Fruit fly (Drosophila melanogaster): ENCODE measurements around the gene CG7910.
A peak's percentile ranks its signal among the peaks of the same experiment; 100 is the strongest.

Gene CG7910

DNA sequence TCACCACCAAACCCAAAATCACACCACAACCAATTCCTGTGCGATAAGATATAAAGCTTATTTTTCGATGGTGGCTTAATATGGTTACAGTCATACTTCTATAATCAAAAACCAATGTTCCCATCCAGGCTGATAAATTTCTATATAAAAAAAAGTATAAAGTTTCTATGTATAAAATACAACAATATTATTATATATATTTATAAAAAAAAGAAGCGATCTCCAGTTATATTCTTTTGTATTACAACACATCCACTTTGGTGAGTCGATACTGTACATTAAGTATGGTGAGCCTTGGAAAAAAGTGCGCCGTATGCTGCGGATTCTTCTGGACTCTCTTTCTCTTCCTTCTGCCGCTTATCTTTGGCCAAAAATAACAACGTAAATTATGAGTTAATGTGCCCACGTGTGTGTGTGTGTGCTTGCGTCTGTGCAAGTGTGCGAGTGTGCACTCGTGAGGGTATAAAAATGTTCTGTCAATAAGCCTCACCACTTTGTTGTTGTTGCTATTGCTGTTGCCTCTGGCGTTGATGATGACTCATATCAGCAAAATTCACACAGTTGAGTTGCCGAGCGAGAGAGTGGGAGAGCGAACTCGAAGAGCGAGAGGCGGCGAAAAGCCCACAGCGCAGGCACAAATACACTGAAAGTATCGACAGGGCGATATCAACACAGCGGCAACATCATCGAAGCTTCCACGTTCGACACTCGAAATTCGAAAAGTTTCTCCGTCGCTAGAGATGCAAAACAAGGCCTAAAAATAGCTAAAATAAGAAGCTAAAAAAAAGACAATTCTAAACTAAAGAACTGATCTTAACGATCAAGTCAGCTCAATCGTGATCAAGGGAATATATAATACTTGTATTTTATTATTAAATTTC is 32.6 kb downstream of the CG7910 start:
- TF ChIP-seq CG32264 (GFP tag; optimal IDR thresholded peaks at IDR 0.05) (peak; percentile 36), Abd-B (GFP tag; optimal IDR thresholded peaks at IDR 0.05) (no peak), Mio (GFP tag; optimal IDR thresholded peaks at IDR 0.05) (peak; percentile 35), Sp1 (GFP tag; optimal IDR thresholded peaks at IDR 0.05) (peak; percentile 95), Hnf4 (GFP tag; optimal IDR thresholded peaks at IDR 0.05) (peak; percentile 62), brk (GFP tag; optimal IDR thresholded peaks at IDR 0.05) (peak; percentile 77), N (GFP tag; optimal IDR thresholded peaks at IDR 0.05) (no peak), Hr83 (GFP tag; optimal IDR thresholded peaks at IDR 0.05; ENCODE audit: poor library complexity, severe bottlenecking) (peak; percentile 77), fru (GFP tag; optimal IDR thresholded peaks at IDR 0.05) (peak; percentile 87), dmrt93B (GFP tag; optimal IDR thresholded peaks at IDR 0.05) (peak; percentile 74), foxo (GFP tag; optimal IDR thresholded peaks at IDR 0.05) (peak in 1 of 2 experiments; percentile 88), woc (GFP tag; optimal IDR thresholded peaks at IDR 0.05) (peak; percentile 41), lola (GFP tag; optimal IDR thresholded peaks at IDR 0.05) (no peak), Jra (GFP tag; optimal IDR thresholded peaks at IDR 0.05) (peak; percentile 95), usp (GFP tag; optimal IDR thresholded peaks at IDR 0.05) (no peak), ey (GFP tag; optimal IDR thresholded peaks at IDR 0.05) (peak; percentile 48), dsf (GFP tag; optimal IDR thresholded peaks at IDR 0.05; ENCODE audit: borderline replicate concordance) (peak; percentile 44), psq (GFP tag; optimal IDR thresholded peaks at IDR 0.05) (peak; percentile 95), dl (GFP tag; optimal IDR thresholded peaks at IDR 0.05; ENCODE audit: insufficient read depth in 1 of 2, partially characterized antibody in 2 of 2) (peak; percentile 78 to 90), GATAd (GFP tag; optimal IDR thresholded peaks at IDR 0.05) (no peak), Dfd (GFP tag; optimal IDR thresholded peaks at IDR 0.05) (no peak), sage (GFP tag; optimal IDR thresholded peaks at IDR 0.05) (peak; percentile 39), rgr (GFP tag; optimal IDR thresholded peaks at IDR 0.05) (peak; percentile 81), Dif (GFP tag; optimal IDR thresholded peaks at IDR 0.05; ENCODE audit: partially characterized antibody) (peak; percentile 85), tai (GFP tag; optimal IDR thresholded peaks at IDR 0.05) (peak; percentile 69), h (GFP tag; optimal IDR thresholded peaks at IDR 0.05) (peak; percentile 66), CG9705 (GFP tag; optimal IDR thresholded peaks at IDR 0.05) (peak; percentile 23), HLH106 (tag; optimal IDR thresholded peaks at IDR 0.05) (peak; percentile 95), br (GFP tag; optimal IDR thresholded peaks at IDR 0.05) (peak; percentile 61), Rel (GFP tag; optimal IDR thresholded peaks at IDR 0.05) (peak; percentile 59), Rel (tag; optimal IDR thresholded peaks at IDR 0.05) (peak; percentile 89), OdsH (GFP tag; optimal IDR thresholded peaks at IDR 0.05) (peak; percentile 90), Myc (optimal IDR thresholded peaks at IDR 0.05) (no peak)

DNA sequence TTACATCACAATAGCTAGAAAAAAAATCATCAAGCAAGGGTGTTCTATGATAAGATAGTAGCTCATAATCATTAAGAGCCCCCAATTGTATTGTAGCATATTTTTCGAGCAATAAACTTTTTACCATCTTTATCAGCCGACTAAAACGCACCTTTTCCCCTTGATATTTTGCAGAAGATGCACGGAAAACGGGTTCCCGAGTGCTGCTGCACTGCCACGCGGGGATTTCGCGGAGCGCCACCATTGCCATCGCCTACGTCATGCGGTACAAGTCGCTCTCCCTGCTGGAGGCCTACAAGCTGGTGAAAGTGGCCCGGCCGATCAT is 33.2 kb downstream of the CG7910 start:
- TF ChIP-seq Myc (optimal IDR thresholded peaks at IDR 0.05): peak; percentile 86
- no peak for TF ChIP-seq Sp1 (GFP tag; optimal IDR thresholded peaks at IDR 0.05)
- TF ChIP-seq dl (GFP tag; optimal IDR thresholded peaks at IDR 0.05; ENCODE audit: insufficient read depth in 1 of 2, partially characterized antibody in 2 of 2): no peak
- no peak for TF ChIP-seq Rel (GFP tag; optimal IDR thresholded peaks at IDR 0.05)
- TF ChIP-seq Rel (tag; optimal IDR thresholded peaks at IDR 0.05): peak; percentile 49
- TF ChIP-seq Hr83 (GFP tag; optimal IDR thresholded peaks at IDR 0.05; ENCODE audit: poor library complexity, severe bottlenecking): no peak
- TF ChIP-seq fru (GFP tag; optimal IDR thresholded peaks at IDR 0.05): no peak
- TF ChIP-seq Dif (GFP tag; optimal IDR thresholded peaks at IDR 0.05; ENCODE audit: partially characterized antibody): no peak
- TF ChIP-seq usp (GFP tag; optimal IDR thresholded peaks at IDR 0.05): no peak
- TF ChIP-seq brk (GFP tag; optimal IDR thresholded peaks at IDR 0.05): no peak
- TF ChIP-seq GATAd (GFP tag; optimal IDR thresholded peaks at IDR 0.05): no peak
- no peak for TF ChIP-seq Abd-B (GFP tag; optimal IDR thresholded peaks at IDR 0.05)

DNA sequence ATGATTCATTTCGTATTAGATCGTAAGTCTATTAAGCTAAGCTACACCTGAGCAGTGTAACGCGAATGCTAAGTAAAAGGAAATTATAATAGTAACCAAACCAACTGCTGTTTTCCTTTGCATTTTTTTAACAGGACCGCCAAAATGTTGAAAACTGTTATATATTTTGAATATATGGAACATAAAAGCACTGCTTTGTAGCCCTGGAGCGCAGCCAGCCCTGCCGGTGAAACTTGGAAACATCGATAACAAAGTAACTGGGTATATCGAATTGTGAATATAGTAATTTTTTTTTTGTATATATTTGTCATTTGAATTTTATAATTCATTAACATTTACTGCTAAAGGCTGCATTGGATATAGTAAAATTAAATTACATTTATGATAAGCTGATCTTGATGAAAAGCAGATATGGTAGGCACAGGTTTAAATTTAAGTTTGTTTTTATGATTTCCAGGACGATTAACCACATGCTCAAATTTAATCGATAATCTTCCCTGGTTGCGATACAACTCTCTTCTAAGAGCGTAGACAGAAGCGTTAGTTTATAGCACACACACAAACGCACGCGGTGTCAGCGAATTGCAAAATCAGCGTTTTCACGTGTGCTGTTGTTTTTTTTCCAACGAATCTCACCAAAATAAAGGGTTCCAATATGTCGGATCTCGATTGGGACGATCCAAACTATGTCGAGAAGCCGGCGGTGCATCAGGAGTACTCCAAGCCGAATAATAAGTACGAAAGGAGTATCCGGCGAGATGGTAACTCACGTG is 35.3 kb downstream of the CG7910 start, which contains the start of gene CG7878:
CG7878 (plus strand) TSS at position 528 of the 773 bp plus-strand sequence.
- TF ChIP-seq Hr83 (GFP tag; optimal IDR thresholded peaks at IDR 0.05; ENCODE audit: poor library complexity, severe bottlenecking): peak; percentile 60
- TF ChIP-seq Dfd (GFP tag; optimal IDR thresholded peaks at IDR 0.05): no peak
- TF ChIP-seq psq (GFP tag; optimal IDR thresholded peaks at IDR 0.05): peak; percentile 46
- peak; percentile 61 for TF ChIP-seq Myc (optimal IDR thresholded peaks at IDR 0.05)
- TF ChIP-seq h (GFP tag; optimal IDR thresholded peaks at IDR 0.05): peak; percentile 70
- TF ChIP-seq CrebA (GFP tag; optimal IDR thresholded peaks at IDR 0.05; ENCODE audit: borderline replicate concordance): no peak
- peak; percentile 61 for TF ChIP-seq HLH106 (tag; optimal IDR thresholded peaks at IDR 0.05)
- peak; percentile 18 for TF ChIP-seq OdsH (GFP tag; optimal IDR thresholded peaks at IDR 0.05)
- TF ChIP-seq Hr78 (GFP tag; optimal IDR thresholded peaks at IDR 0.05): no peak
- no peak for TF ChIP-seq usp (GFP tag; optimal IDR thresholded peaks at IDR 0.05)
- TF ChIP-seq fru (GFP tag; optimal IDR thresholded peaks at IDR 0.05): peak; percentile 86
- TF ChIP-seq CG32264 (GFP tag; optimal IDR thresholded peaks at IDR 0.05): peak; percentile 45
- TF ChIP-seq woc (GFP tag; optimal IDR thresholded peaks at IDR 0.05): peak; percentile 68
- TF ChIP-seq pan (optimal IDR thresholded peaks at IDR 0.05): no peak
- no peak for TF ChIP-seq Abd-B (GFP tag; optimal IDR thresholded peaks at IDR 0.05)
- TF ChIP-seq brk (GFP tag; optimal IDR thresholded peaks at IDR 0.05): peak; percentile 82
- TF ChIP-seq ey (GFP tag; optimal IDR thresholded peaks at IDR 0.05): peak; percentile 57
- TF ChIP-seq sv (GFP tag; optimal IDR thresholded peaks at IDR 0.05): peak; percentile 51
- TF ChIP-seq rgr (GFP tag; optimal IDR thresholded peaks at IDR 0.05): peak; percentile 68
- TF ChIP-seq jim (GFP tag; optimal IDR thresholded peaks at IDR 0.05): no peak
- peak in 1 of 2 experiments; percentile 73 for TF ChIP-seq foxo (GFP tag; optimal IDR thresholded peaks at IDR 0.05)
- TF ChIP-seq Vsx2 (GFP tag; optimal IDR thresholded peaks at IDR 0.05; ENCODE audit: partially characterized antibody): no peak
- TF ChIP-seq Sp1 (GFP tag; optimal IDR thresholded peaks at IDR 0.05): peak; percentile 58
- no peak for TF ChIP-seq Dif (GFP tag; optimal IDR thresholded peaks at IDR 0.05; ENCODE audit: partially characterized antibody)
- TF ChIP-seq dmrt93B (GFP tag; optimal IDR thresholded peaks at IDR 0.05): peak; percentile 5
- no peak for TF ChIP-seq dl (GFP tag; optimal IDR thresholded peaks at IDR 0.05; ENCODE audit: insufficient read depth in 1 of 2, partially characterized antibody in 2 of 2)

Measured in whole organism, wandering third instar larva.